Fruit fly (Drosophila melanogaster): Measurements from ENCODE around the gene shps.

The shps gene

DNA sequence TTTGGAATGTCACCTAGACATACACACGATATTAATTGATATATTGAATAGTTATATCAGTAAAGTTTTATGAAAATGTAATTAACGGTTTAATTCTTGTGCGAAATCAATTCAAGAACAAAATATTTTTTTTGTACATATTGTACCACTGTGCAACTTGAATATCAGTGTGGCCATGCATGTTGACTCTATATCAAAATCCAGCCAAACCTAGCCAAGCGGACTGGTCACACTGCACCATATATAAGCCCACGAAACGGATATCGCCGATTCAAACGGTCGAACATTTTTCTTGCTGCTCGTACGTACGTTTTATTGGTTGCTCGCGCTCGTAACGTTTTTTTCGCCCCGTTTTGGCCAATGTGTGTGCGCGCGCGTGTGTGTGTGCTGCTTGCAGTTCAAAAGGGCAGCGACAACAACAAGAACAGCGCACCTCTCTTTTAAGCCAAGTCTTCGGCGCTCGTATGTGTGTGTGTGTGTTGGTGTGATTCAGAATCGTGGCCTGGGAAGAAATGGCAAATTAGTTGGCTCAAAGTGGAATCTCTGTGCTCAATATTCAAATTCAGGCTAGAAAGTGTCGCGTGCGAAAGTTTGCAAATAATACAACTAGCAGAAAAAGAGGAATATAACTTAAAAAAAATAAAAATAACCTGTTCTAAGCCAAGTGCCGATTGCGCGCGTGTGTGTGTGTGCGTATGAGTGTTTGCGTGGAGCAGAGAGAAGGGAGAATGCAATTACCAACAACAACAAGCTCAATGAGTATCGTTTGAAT lies 15.6 kb downstream of the shps start, which contains the start of gene crb (continued):
- TF ChIP-seq CkIIα-i1 (GFP tag; IDR thresholded peaks at IDR 0.05) = no peak
- TF ChIP-seq ase (GFP tag; IDR thresholded peaks at IDR 0.05) = peak; percentile 55; the same call in 1 of the 3 replicates
- TF ChIP-seq CG15514 (GFP tag; optimal IDR thresholded peaks at IDR 0.05) = peak; percentile 65
- peak; percentile 37; the same call in 1 of the 2 replicates for TF ChIP-seq nerfin-2 (GFP tag; IDR thresholded peaks at IDR 0.05; ENCODE audit: partially characterized antibody)
- peak; percentile 38 for TF ChIP-seq CG17385 (GFP tag; optimal IDR thresholded peaks at IDR 0.05)
- peak; percentile 68 for TF ChIP-seq her (GFP tag; optimal IDR thresholded peaks at IDR 0.05)
- peak; percentile 72 for TF ChIP-seq lab (GFP tag; optimal IDR thresholded peaks at IDR 0.05)
- TF ChIP-seq Myb (GFP tag; optimal IDR thresholded peaks at IDR 0.05) = peak; percentile 95
- peak; percentile 77 for TF ChIP-seq sqz (GFP tag; optimal IDR thresholded peaks at IDR 0.05)
- peak; percentile 7 for TF ChIP-seq YL-1 (GFP tag; optimal IDR thresholded peaks at IDR 0.05)
- no peak for TF ChIP-seq CG3407 (GFP tag; optimal IDR thresholded peaks at IDR 0.05)
- no peak; the same call in 1 of the 2 replicates for TF ChIP-seq stc (GFP tag; IDR thresholded peaks at IDR 0.05)
- no peak for TF ChIP-seq pros (GFP tag; optimal IDR thresholded peaks at IDR 0.05)
- no peak for TF ChIP-seq CG31388 (GFP tag; optimal IDR thresholded peaks at IDR 0.05)
- TF ChIP-seq CG15269 (tag; optimal IDR thresholded peaks at IDR 0.05) = peak; percentile 60
- peak; percentile 80 for TF ChIP-seq CG6791 (GFP tag; IDR thresholded peaks at IDR 0.05; ENCODE audit: partially characterized antibody)
- TF ChIP-seq CG14441 (GFP tag; IDR thresholded peaks at IDR 0.05) = peak; percentile 40; the same call in 1 of the 2 replicates
- no peak for TF ChIP-seq btn (GFP tag; optimal IDR thresholded peaks at IDR 0.05)
- peak; percentile 74 for TF ChIP-seq Bgb (GFP tag; IDR thresholded peaks at IDR 0.05; ENCODE audit: partially characterized antibody)
- TF ChIP-seq CG11398 (GFP tag; optimal IDR thresholded peaks at IDR 0.05) = no peak
- TF ChIP-seq Dek (tag; optimal IDR thresholded peaks at IDR 0.05) = peak; percentile 54
- no peak for TF ChIP-seq Gsc (GFP tag; IDR thresholded peaks at IDR 0.05)
- TF ChIP-seq CG1529 (GFP tag; optimal IDR thresholded peaks at IDR 0.05) = no peak
- no peak for TF ChIP-seq Dfd (GFP tag; optimal IDR thresholded peaks at IDR 0.05)
- TF ChIP-seq CG13296 (GFP tag; optimal IDR thresholded peaks at IDR 0.05) = peak; percentile 40
- peak; percentile 37 for TF ChIP-seq CG7556 (GFP tag; optimal IDR thresholded peaks at IDR 0.05)
- peak; percentile 77 for TF ChIP-seq Dp (GFP tag; optimal IDR thresholded peaks at IDR 0.05)
- TF ChIP-seq nom (GFP tag; optimal IDR thresholded peaks at IDR 0.05) = peak; percentile 31
- peak; percentile 6 for TF ChIP-seq CG8089 (GFP tag; optimal IDR thresholded peaks at IDR 0.05)
- no peak for TF ChIP-seq CG10147 (GFP tag; optimal IDR thresholded peaks at IDR 0.05)
- peak; percentile 36 for TF ChIP-seq Hr3 (GFP tag; optimal IDR thresholded peaks at IDR 0.05)
- TF ChIP-seq chm (GFP tag; IDR thresholded peaks at IDR 0.05) = peak; percentile 71
- peak; percentile 5 for TF ChIP-seq Neu2 (GFP tag; optimal IDR thresholded peaks at IDR 0.05; ENCODE audit: borderline replicate concordance)
- TF ChIP-seq CG16863 (GFP tag; optimal IDR thresholded peaks at IDR 0.05) = peak; percentile 34
- peak; percentile 66 for TF ChIP-seq Rfx (GFP tag; IDR thresholded peaks at IDR 0.05)
- peak; percentile 67; the same call in 2 of the 3 replicates for TF ChIP-seq zfh1 (GFP tag; IDR thresholded peaks at IDR 0.05)
- TF ChIP-seq gsb-n (tag; optimal IDR thresholded peaks at IDR 0.05) = peak; percentile 45
- TF ChIP-seq Spps (tag; optimal IDR thresholded peaks at IDR 0.05) = no peak
- TF ChIP-seq ken (GFP tag; IDR thresholded peaks at IDR 0.05) = peak; percentile 7; the same call in 1 of the 3 replicates
- TF ChIP-seq CG1832 (GFP tag; optimal IDR thresholded peaks at IDR 0.05) = no peak
- no peak for TF ChIP-seq Usf (GFP tag; optimal IDR thresholded peaks at IDR 0.05)
- peak; percentile 44 for TF ChIP-seq Dad (GFP tag; optimal IDR thresholded peaks at IDR 0.05)
- peak; percentile 35 for TF ChIP-seq phol (tag; optimal IDR thresholded peaks at IDR 0.05)
- TF ChIP-seq CG9437 (GFP tag; optimal IDR thresholded peaks at IDR 0.05) = peak; percentile 36
- TF ChIP-seq CG11456 (GFP tag; IDR thresholded peaks at IDR 0.05) = 0 out of 3 replicates have a peak, but pooled peaks have one; percentile 43
- TF ChIP-seq CG31441 (GFP tag; IDR thresholded peaks at IDR 0.05) = peak; percentile 47
- TF ChIP-seq Vsx1 (GFP tag; optimal IDR thresholded peaks at IDR 0.05) = no peak
- no peak for TF ChIP-seq CG15073 (GFP tag; optimal IDR thresholded peaks at IDR 0.05)

All from whole organism, embryonic.